Worm (Caenorhabditis elegans): ENCODE data around the gene slc-46A.
"Not testable (repeated sequence)": the region's sequence is repeated elsewhere in the genome, so short reads cannot be mapped to it uniquely, and the experiment has no call there.

slc-46A gene

DNA sequence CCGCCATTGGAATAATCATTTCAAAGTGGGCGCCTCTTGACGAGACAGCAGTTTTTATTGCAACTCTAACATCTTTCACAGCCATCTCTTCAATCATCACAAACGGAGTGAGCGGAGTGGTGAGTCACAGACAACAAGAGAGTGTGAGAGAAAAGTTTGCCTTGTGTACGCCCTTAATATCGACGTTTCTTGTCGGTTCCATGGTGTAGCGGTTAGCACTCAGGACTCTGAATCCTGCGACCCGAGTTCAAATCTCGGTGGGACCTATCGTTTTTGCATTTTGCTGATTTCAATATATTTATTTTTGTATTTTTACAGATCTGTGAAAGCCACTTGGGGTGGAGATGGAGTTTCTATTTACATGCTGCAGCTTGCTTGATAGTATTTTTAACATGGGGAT, 15.5 kb downstream of the slc-46A start (continued):
- TF ChIP-seq unc-86 (tag; optimal IDR thresholded peaks at IDR 0.05) (peak; percentile 34), pag-3 (tag; optimal IDR thresholded peaks at IDR 0.05; ENCODE audit: borderline replicate concordance) (no peak), tbx-7 (tag; optimal IDR thresholded peaks at IDR 0.05) (no peak), ceh-22 (tag; optimal IDR thresholded peaks at IDR 0.05) (no peak), C38D4.7 (GFP tag; optimal IDR thresholded peaks at IDR 0.05) (no peak), eyg-1 (tag; optimal IDR thresholded peaks at IDR 0.05) (no peak), dmd-4 (tag; optimal IDR thresholded peaks at IDR 0.05; ENCODE audit: borderline replicate concordance) (no peak), ztf-16 (tag; optimal IDR thresholded peaks at IDR 0.05) (peak; percentile 49), hlh-15 (tag; optimal IDR thresholded peaks at IDR 0.05) (no peak), unc-55 (GFP tag; optimal IDR thresholded peaks at IDR 0.05) (peak; percentile 5), che-1 (tag; optimal IDR thresholded peaks at IDR 0.05) (peak; percentile 73), rnt-1 (tag; optimal IDR thresholded peaks at IDR 0.05) (peak; percentile 15), nhr-11 (tag; optimal IDR thresholded peaks at IDR 0.05) (no peak), syd-9 (tag; optimal IDR thresholded peaks at IDR 0.05) (peak; percentile 8), ceh-18 (tag; optimal IDR thresholded peaks at IDR 0.05) (peak; percentile 42), ceh-6 (GFP tag; optimal IDR thresholded peaks at IDR 0.05) (no peak), ets-4 (tag; optimal IDR thresholded peaks at IDR 0.05) (no peak), ceh-34 (tag; optimal IDR thresholded peaks at IDR 0.05) (peak; percentile 48), pax-1 (tag; optimal IDR thresholded peaks at IDR 0.05) (no peak)

- TF ChIP-seq tbx-7 (tag; optimal IDR thresholded peaks at IDR 0.05) (no peak), elt-4 (tag; optimal IDR thresholded peaks at IDR 0.05) (no peak), ceh-31 (tag; optimal IDR thresholded peaks at IDR 0.05) (no peak), ets-4 (tag; optimal IDR thresholded peaks at IDR 0.05) (no peak)
These were observed 18.6 kb downstream of the slc-46A start for ce11 chrIV:5337649-5338048.

- TF ChIP-seq ttx-3 (tag; optimal IDR thresholded peaks at IDR 0.05) (no peak), ets-4 (tag; optimal IDR thresholded peaks at IDR 0.05) (no peak), sdc-2 (tag; optimal IDR thresholded peaks at IDR 0.05) (no peak), hlh-30 (tag; optimal IDR thresholded peaks at IDR 0.05; ENCODE audit: insufficient read depth) (no peak), pax-1 (tag; optimal IDR thresholded peaks at IDR 0.05) (no peak), hlh-15 (tag; optimal IDR thresholded peaks at IDR 0.05) (no peak), unc-42 (tag; optimal IDR thresholded peaks at IDR 0.05) (no peak), pha-2 (tag; optimal IDR thresholded peaks at IDR 0.05) (no peak), syd-9 (tag; optimal IDR thresholded peaks at IDR 0.05) (no peak), gmeb-2 (tag; optimal IDR thresholded peaks at IDR 0.05) (no peak), madf-2 (tag; optimal IDR thresholded peaks at IDR 0.05) (no peak)
These were observed 20.2 kb downstream of the slc-46A start, which contains the start of gene Y4C6B.2 for ce11 chrIV:5339255-5339654. Gene Y4C6B.2 (plus strand): TSS chrIV:5339574.

DNA sequence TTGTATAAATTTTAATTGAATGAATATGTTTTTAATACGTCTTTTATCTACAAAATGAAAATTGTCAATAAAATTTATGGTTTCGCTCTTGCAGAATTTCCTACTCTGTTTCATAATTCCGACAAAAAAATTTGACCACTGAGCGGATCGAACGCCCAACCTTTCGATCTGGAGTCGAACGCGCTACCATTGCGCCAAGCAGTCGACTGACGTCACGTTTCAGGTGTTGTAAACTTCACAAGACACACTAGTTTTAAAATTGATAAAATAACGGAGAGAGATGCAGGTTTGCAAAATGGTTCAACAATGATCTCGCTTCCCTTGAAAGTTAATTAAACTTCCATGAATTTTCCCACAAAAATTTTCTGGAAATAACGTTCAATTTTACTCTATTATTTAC, 25.1 kb downstream of the slc-46A start:
- TF ChIP-seq che-1 (tag; optimal IDR thresholded peaks at IDR 0.05) (no peak), lin-11 (tag; optimal IDR thresholded peaks at IDR 0.05) (no peak), syd-9 (tag; optimal IDR thresholded peaks at IDR 0.05) (no peak), ets-4 (tag; optimal IDR thresholded peaks at IDR 0.05) (no peak), rnt-1 (tag; optimal IDR thresholded peaks at IDR 0.05) (no peak), hlh-6 (tag; optimal IDR thresholded peaks at IDR 0.05) (no peak), ceh-22 (tag; optimal IDR thresholded peaks at IDR 0.05) (no peak), T23F11.4 (GFP tag; optimal IDR thresholded peaks at IDR 0.05) (no peak), C08G9.2 (tag; optimal IDR thresholded peaks at IDR 0.05) (no peak)

ce11 chrIV:5350480-5351193, 31.6 kb downstream of the slc-46A start, which contains the start of gene gba-4:
Gene gba-4 (minus strand): TSS chrIV:5350897.
- TF ChIP-seq ceh-18 (tag; optimal IDR thresholded peaks at IDR 0.05); hlh-30 (tag; optimal IDR thresholded peaks at IDR 0.05; ENCODE audit: insufficient read depth); dve-1 (tag; optimal IDR thresholded peaks at IDR 0.05): not testable (repeated sequence)
